Fruit fly (Drosophila melanogaster) whole organism, embryonic: ENCODE data around the gene CG31287.

Experiments used
- Bteb2 ChIP-seq: fragments of 200-800 bp; sonication (Bioruptor generic); optimal IDR thresholded peaks from 2 replicates; lab custom pipeline; 2016; ENCODE audit warnings: missing biosample characterization, missing genetic modification characterization
- CG10267 ChIP-seq: fragments of 200-800 bp; sonication (Bioruptor generic); optimal IDR thresholded peaks from 2 replicates; lab custom pipeline; 2018; ENCODE audit warnings: missing biosample characterization, mild to moderate bottlenecking, missing genetic modification characterization, moderate library complexity
- CG10431 ChIP-seq: fragments of 200-800 bp; sonication (Bioruptor generic); optimal IDR thresholded peaks from 3 replicates; lab custom pipeline; 2018; ENCODE audit warnings: missing biosample characterization, mild to moderate bottlenecking, missing genetic modification characterization
- CG10462 ChIP-seq: fragments of 200-800 bp; sonication (Bioruptor generic); optimal IDR thresholded peaks from 2 replicates; lab custom pipeline; 2016; ENCODE audit warnings: missing biosample characterization, missing genetic modification characterization
- CG13424 ChIP-seq: fragments of 200-800 bp; sonication (Bioruptor generic); optimal IDR thresholded peaks from 2 replicates; lab custom pipeline; 2019; ENCODE audit warnings: missing biosample characterization, mild to moderate bottlenecking, missing genetic modification characterization, moderate library complexity
- CG13775 ChIP-seq: fragments of 200-800 bp; sonication (Bioruptor generic); optimal IDR thresholded peaks from 3 replicates; lab custom pipeline; 2017; ENCODE audit warnings: missing biosample characterization, mild to moderate bottlenecking, missing genetic modification characterization
- CG14050 ChIP-seq: fragments of 200-800 bp; sonication (Bioruptor generic); IDR thresholded peaks from 3 replicates; pipeline ENCODE4 v1.3.6; 2022; ENCODE audit warnings: missing biosample characterization, missing genetic modification characterization
- CG15011 ChIP-seq: fragments of 200-800 bp; sonication (Bioruptor generic); optimal IDR thresholded peaks from 3 replicates; lab custom pipeline; 2018; ENCODE audit warnings: missing biosample characterization, mild to moderate bottlenecking, missing genetic modification characterization
- CG15514 ChIP-seq: fragments of 200-800 bp; sonication (Bioruptor generic); optimal IDR thresholded peaks from 3 replicates; lab custom pipeline; 2017; ENCODE audit warnings: missing biosample characterization, missing genetic modification characterization, mild to moderate bottlenecking, moderate library complexity, missing genetic modification reagents
- CG17359 ChIP-seq: fragments of 200-800 bp; sonication (Bioruptor generic); optimal IDR thresholded peaks from 3 replicates; lab custom pipeline; 2018; ENCODE audit warnings: missing biosample characterization, mild to moderate bottlenecking, missing genetic modification characterization, moderate library complexity
- CG18764 ChIP-seq: fragments of 200-800 bp; sonication (Bioruptor generic); optimal IDR thresholded peaks from 3 replicates; lab custom pipeline; 2016; ENCODE audit warnings: missing biosample characterization, missing genetic modification characterization
- CG33557 ChIP-seq: fragments of 200-800 bp; sonication (Bioruptor generic); optimal IDR thresholded peaks from 2 replicates; lab custom pipeline; 2019; ENCODE audit warnings: missing biosample characterization, mild to moderate bottlenecking, missing genetic modification characterization, moderate library complexity
- CG7556 ChIP-seq: fragments of 200-800 bp; sonication (Bioruptor generic); optimal IDR thresholded peaks from 2 replicates; lab custom pipeline; 2017; ENCODE audit warnings: missing biosample characterization, mild to moderate bottlenecking, missing genetic modification characterization
- CG7963 ChIP-seq: fragments of 200-800 bp; sonication (Bioruptor generic); IDR thresholded peaks from 3 replicates; pipeline ENCODE4 v1.3.6; 2022; ENCODE audit warnings: missing biosample characterization, missing genetic modification characterization; ENCODE audit not compliant: partially characterized antibody
- CG8359 ChIP-seq: fragments of 200-800 bp; sonication (Bioruptor generic); optimal IDR thresholded peaks from 2 replicates; lab custom pipeline; 2017; ENCODE audit warnings: missing biosample characterization, mild to moderate bottlenecking, missing genetic modification characterization, borderline replicate concordance
- Deaf1 ChIP-seq: fragments of 200-800 bp; optimal IDR thresholded peaks from 3 replicates; lab custom pipeline; 2019; ENCODE audit warnings: missing biosample characterization, mild to moderate bottlenecking, missing genetic modification characterization, moderate library complexity
- Gsc ChIP-seq: fragments of 200-800 bp; sonication (Bioruptor generic); IDR thresholded peaks from 2 replicates; pipeline ENCODE4 v1.3.6; 2022; ENCODE audit warnings: missing biosample characterization, missing genetic modification characterization
- Hr51 ChIP-seq, 2 experiments: fragments of 200-800 bp; sonication (Bioruptor generic); optimal IDR thresholded peaks; 2 replicates in 1 of 2; 3 replicates in 1 of 2; lab custom pipeline; 2016 to 2018; ENCODE audit warnings: missing biosample characterization in 2 of 2, missing genetic modification characterization in 2 of 2, mild to moderate bottlenecking in 1 of 2, moderate library complexity in 1 of 2
- Hr78 ChIP-seq, 2 experiments: fragments of 200-800 bp in 1 of 2; fragments of >200 bp in 1 of 2; sonication (Bioruptor generic) in 1 of 2; optimal IDR thresholded peaks; 2 replicates each; lab custom pipeline; 2017 to 2019; ENCODE audit warnings: missing biosample characterization in 2 of 2, missing genetic modification characterization in 2 of 2, mild to moderate bottlenecking in 1 of 2, moderate library complexity in 1 of 2
- Mad ChIP-seq: fragments of 200-800 bp; sonication (Bioruptor generic); optimal IDR thresholded peaks from 2 replicates; lab custom pipeline; 2016; ENCODE audit warnings: missing biosample characterization, missing genetic modification characterization
- Nf-YC ChIP-seq: fragments of 200-800 bp; optimal IDR thresholded peaks from 3 replicates; lab custom pipeline; 2019; ENCODE audit warnings: missing biosample characterization, mild to moderate bottlenecking, missing genetic modification characterization, moderate library complexity
- Oli ChIP-seq: fragments of 200-800 bp; sonication (Bioruptor generic); optimal IDR thresholded peaks from 2 replicates; lab custom pipeline; 2018; ENCODE audit warnings: missing biosample characterization, mild to moderate bottlenecking, missing genetic modification characterization, moderate library complexity
- Pdp1 ChIP-seq, 2 experiments: fragments of 200-800 bp; sonication (Bioruptor generic); optimal IDR thresholded peaks; 3 replicates each; lab custom pipeline; 2016; ENCODE audit warnings: missing biosample characterization in 2 of 2, missing genetic modification characterization in 2 of 2, mild to moderate bottlenecking in 1 of 2, moderate library complexity in 1 of 2
- corto ChIP-seq: fragments of 200-800 bp; sonication (Bioruptor generic); optimal IDR thresholded peaks from 2 replicates; lab custom pipeline; 2016; ENCODE audit warnings: missing biosample characterization, mild to moderate bottlenecking, missing genetic modification characterization, moderate library complexity
- crc ChIP-seq: fragments of 200-800 bp; sonication (Bioruptor generic); optimal IDR thresholded peaks from 2 replicates; lab custom pipeline; 2016; ENCODE audit warnings: missing biosample characterization, missing genetic modification characterization
- croc ChIP-seq: fragments of 200-800 bp; sonication (Bioruptor generic); conservative IDR thresholded peaks from 3 replicates; pipeline ENCODE4 v1.3.6; 2022; ENCODE audit warnings: missing biosample characterization, missing genetic modification characterization
- ewg ChIP-seq: fragments of 200-800 bp; sonication (Bioruptor generic); optimal IDR thresholded peaks from 3 replicates; lab custom pipeline; 2017; ENCODE audit warnings: mild to moderate bottlenecking, missing biosample characterization, missing genetic modification reagents, missing genetic modification characterization
- fru ChIP-seq: fragments of >200 bp; optimal IDR thresholded peaks from 2 replicates; lab custom pipeline; 2017
- gcm ChIP-seq: fragments of 200-800 bp; sonication (Bioruptor generic); optimal IDR thresholded peaks from 2 replicates; lab custom pipeline; 2019; ENCODE audit warnings: missing biosample characterization, mild to moderate bottlenecking, missing genetic modification characterization, moderate library complexity
- jigr1 ChIP-seq: fragments of 200-800 bp; sonication (Bioruptor generic); IDR thresholded peaks from 3 replicates; pipeline ENCODE4 v1.3.6; 2022; ENCODE audit warnings: missing biosample characterization, missing genetic modification characterization
- nerfin-1 ChIP-seq: fragments of 200-800 bp; sonication (Bioruptor generic); optimal IDR thresholded peaks from 3 replicates; lab custom pipeline; 2019; ENCODE audit warnings: missing biosample characterization, mild to moderate bottlenecking, missing genetic modification characterization, moderate library complexity
- pan ChIP-seq, 4 experiments: fragments of >200 bp in 3 of 4; fragments of 200-800 bp in 1 of 4; sonication (Bioruptor generic) in 1 of 4; optimal IDR thresholded peaks in 3 of 4; IDR thresholded peaks in 1 of 4; 2 replicates each; pipeline versions ENCODE4 v1.3.6 to Lab custom; 2017 to 2022; ENCODE audit warnings: missing biosample characterization in 2 of 4, missing genetic modification characterization in 2 of 4, mixed read lengths in 1 of 4
- so ChIP-seq: fragments of 200-800 bp; sonication (Bioruptor generic); IDR thresholded peaks from 3 replicates; pipeline ENCODE4 v1.3.6; 2022; ENCODE audit warnings: missing biosample characterization, missing genetic modification characterization
- tin ChIP-seq: fragments of 200-800 bp; sonication (Bioruptor generic); optimal IDR thresholded peaks from 3 replicates; lab custom pipeline; 2016; ENCODE audit warnings: missing biosample characterization, missing genetic modification characterization
- tio ChIP-seq: fragments of 200-800 bp; sonication (Bioruptor generic); optimal IDR thresholded peaks from 2 replicates; lab custom pipeline; 2017; ENCODE audit warnings: missing biosample characterization, missing genetic modification characterization, inconsistent platforms
- trem ChIP-seq: fragments of 200-800 bp; optimal IDR thresholded peaks from 3 replicates; lab custom pipeline; 2019; ENCODE audit warnings: missing biosample characterization, mild to moderate bottlenecking, missing genetic modification characterization, moderate library complexity
- trh ChIP-seq: fragments of 200-800 bp; sonication (Bioruptor generic); optimal IDR thresholded peaks from 2 replicates; lab custom pipeline; 2016; ENCODE audit warnings: missing biosample characterization, missing genetic modification characterization
- vfl ChIP-seq: fragments of 200-800 bp; sonication (Bioruptor generic); optimal IDR thresholded peaks from 2 replicates; lab custom pipeline; 2016; ENCODE audit warnings: missing biosample characterization, missing genetic modification characterization
- zfh1 ChIP-seq: fragments of 200-800 bp; sonication (Bioruptor generic); IDR thresholded peaks from 3 replicates; pipeline ENCODE4 v1.3.6; 2022; ENCODE audit warnings: missing biosample characterization, missing genetic modification characterization

Gene CG31287

DNA sequence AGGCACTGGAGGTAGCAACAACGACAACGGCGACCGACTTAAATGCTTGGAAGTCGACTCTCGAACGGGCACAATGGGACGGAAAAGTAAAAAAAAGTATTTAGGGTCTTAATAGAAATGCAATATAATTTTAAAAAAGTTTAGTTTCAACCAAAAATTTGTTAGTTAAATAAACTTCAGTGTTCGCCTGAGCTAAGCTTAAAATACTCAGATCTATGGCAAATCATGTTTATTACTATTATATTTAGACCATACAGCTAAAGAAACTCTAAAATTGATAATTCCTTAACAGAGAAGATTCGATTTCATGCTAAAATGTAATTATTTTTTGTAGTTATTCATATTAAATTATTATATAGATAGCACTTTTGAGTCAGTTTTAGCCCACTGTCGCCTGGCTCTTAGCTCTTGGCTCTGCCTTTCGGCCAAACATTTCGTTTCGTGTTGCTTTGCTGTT is 50.3 kb downstream of the CG31287 start (continued):
- peak; percentile 35 for TF ChIP-seq CG18764 (GFP tag; lab: Kevin White, UChicago)
- TF ChIP-seq Mad (GFP tag; lab: Kevin White, UChicago): no peak
- TF ChIP-seq tio: peak; percentile 81
- TF ChIP-seq vfl (GFP tag; lab: Kevin White, UChicago): no peak
- peak; percentile 87 for TF ChIP-seq CG13424 (tag; lab: Kevin White, UChicago)
- peak in 1 of 2 experiments; percentile 8 for TF ChIP-seq Pdp1 (GFP tag; optimal IDR thresholded peaks at IDR 0.05; lab: Kevin White, UChicago)
- TF ChIP-seq trem (tag; lab: Kevin White, UChicago): peak; percentile 33
- peak; percentile 77 for TF ChIP-seq CG17359 (tag; lab: Kevin White, UChicago)
- TF ChIP-seq Hr78 (GFP tag; optimal IDR thresholded peaks at IDR 0.05; lab: Kevin White, UChicago): peak in 1 of 2 experiments; percentile 38
- no peak for TF ChIP-seq zfh1 (GFP tag; lab: Robert Waterston, UW)
- TF ChIP-seq CG13775: peak; percentile 86
- peak; percentile 57 for TF ChIP-seq CG10462 (GFP tag; lab: Kevin White, UChicago)
- no peak for TF ChIP-seq so
- TF ChIP-seq pan (optimal IDR thresholded peaks at IDR 0.05; lab: Kevin White, UChicago): no peak
- TF ChIP-seq pan (GFP tag; optimal IDR thresholded peaks at IDR 0.05 in 1 of 2, IDR thresholded peaks at IDR 0.05 in 1 of 2): no peak
- no peak for TF ChIP-seq fru (lab: Kevin White, UChicago)
- TF ChIP-seq gcm (GFP tag; lab: Kevin White, UChicago): peak; percentile 23
- no peak for TF ChIP-seq jigr1
- TF ChIP-seq trh (GFP tag; lab: Kevin White, UChicago): peak; percentile 32
- TF ChIP-seq CG7556: peak; percentile 95
- TF ChIP-seq CG10267: peak; percentile 78
- peak; percentile 24 for TF ChIP-seq CG8359 (GFP tag; lab: Kevin White, UChicago)
- TF ChIP-seq CG33557 (GFP tag; lab: Kevin White, UChicago): peak; percentile 35
- peak; percentile 89 for TF ChIP-seq Oli (tag; lab: Kevin White, UChicago)
- no peak for TF ChIP-seq Gsc (GFP tag; lab: Robert Waterston, UW)
- peak; percentile 62 for TF ChIP-seq ewg (GFP tag; lab: Kevin White, UChicago)
- TF ChIP-seq Deaf1: peak; percentile 14
- TF ChIP-seq CG15011: peak; percentile 62
- TF ChIP-seq nerfin-1 (tag; lab: Kevin White, UChicago): peak; percentile 74
- peak; percentile 56 for TF ChIP-seq CG10431 (GFP tag; lab: Kevin White, UChicago)
- peak in 1 of 2 experiments; percentile 91 for TF ChIP-seq Hr51 (GFP tag; optimal IDR thresholded peaks at IDR 0.05; lab: Kevin White, UChicago)
- peak; percentile 58 for TF ChIP-seq tin (GFP tag; lab: Kevin White, UChicago)
- TF ChIP-seq crc (GFP tag; lab: Kevin White, UChicago): no peak
- no peak for TF ChIP-seq CG7963 (GFP tag; lab: Robert Waterston, UW)
- TF ChIP-seq Bteb2 (GFP tag; lab: Kevin White, UChicago): no peak
- TF ChIP-seq CG15514 (GFP tag; lab: Kevin White, UChicago): peak; percentile 61
- no peak for TF ChIP-seq CG14050 (GFP tag; lab: Robert Waterston, UW)
- peak; percentile 76 for TF ChIP-seq corto (GFP tag; lab: Kevin White, UChicago)
- TF ChIP-seq Nf-YC (tag; lab: Kevin White, UChicago): peak; percentile 80
- TF ChIP-seq croc (GFP tag; lab: Robert Waterston, UW): peak; percentile 63
